Fruit fly (Drosophila melanogaster): Measurements from ENCODE around the gene CG31780.

CG31780 gene

dm6 chr2L:15745036-15745854, 49.4 kb downstream of the CG31780 start (continued):
- TF ChIP-seq lilli (GFP tag; optimal IDR thresholded peaks at IDR 0.05) (no peak), lola (GFP tag; optimal IDR thresholded peaks at IDR 0.05) (no peak), her (GFP tag; optimal IDR thresholded peaks at IDR 0.05) (no peak), CG8281 (tag; optimal IDR thresholded peaks at IDR 0.05) (no peak), tio (GFP tag; optimal IDR thresholded peaks at IDR 0.05) (no peak), ac (GFP tag; optimal IDR thresholded peaks at IDR 0.05) (no peak), CG10366 (GFP tag; IDR thresholded peaks at IDR 0.05) (no peak), CG11723 (GFP tag; optimal IDR thresholded peaks at IDR 0.05) (no peak), Aef1 (GFP tag; IDR thresholded peaks at IDR 0.05) (no peak), CG2120 (GFP tag; optimal IDR thresholded peaks at IDR 0.05) (no peak), CG1832 (GFP tag; optimal IDR thresholded peaks at IDR 0.05) (no peak), pros (GFP tag; optimal IDR thresholded peaks at IDR 0.05) (peak; percentile 38), Sin3A (optimal IDR thresholded peaks at IDR 0.05) (no peak), Bgb (GFP tag; IDR thresholded peaks at IDR 0.05; ENCODE audit: partially characterized antibody) (0 out of 2 replicates have a peak, but pooled peaks have one; percentile 13), Rx (GFP tag; IDR thresholded peaks at IDR 0.05) (no peak), gsb-n (tag; optimal IDR thresholded peaks at IDR 0.05) (peak; percentile 9), CG11504 (tag; optimal IDR thresholded peaks at IDR 0.05) (no peak), Nf-YA (GFP tag; IDR thresholded peaks at IDR 0.05) (no peak), trem (tag; optimal IDR thresholded peaks at IDR 0.05) (no peak), ind (GFP tag; optimal IDR thresholded peaks at IDR 0.05) (no peak), Blimp-1 (GFP tag; optimal IDR thresholded peaks at IDR 0.05) (no peak), Awh (GFP tag; IDR thresholded peaks at IDR 0.05) (no peak), C15 (GFP tag; IDR thresholded peaks at IDR 0.05) (no peak), CG17829 (tag; optimal IDR thresholded peaks at IDR 0.05) (no peak), seq (GFP tag; IDR thresholded peaks at IDR 0.05) (no peak), tap (tag; optimal IDR thresholded peaks at IDR 0.05) (no peak), CG11695 (GFP tag; IDR thresholded peaks at IDR 0.05) (no peak), sisA (GFP tag; IDR thresholded peaks at IDR 0.05) (no peak), CG32767 (GFP tag; IDR thresholded peaks at IDR 0.05) (no peak), Side (GFP tag; optimal IDR thresholded peaks at IDR 0.05) (no peak), CG17385 (GFP tag; optimal IDR thresholded peaks at IDR 0.05) (no peak), YL-1 (GFP tag; optimal IDR thresholded peaks at IDR 0.05) (no peak), CG31441 (GFP tag; IDR thresholded peaks at IDR 0.05) (no peak), exex (tag; optimal IDR thresholded peaks at IDR 0.05) (no peak), Deaf1 (tag; optimal IDR thresholded peaks at IDR 0.05) (peak; percentile 78), CG17912 (GFP tag; optimal IDR thresholded peaks at IDR 0.05) (no peak), row (GFP tag; IDR thresholded peaks at IDR 0.05) (no peak), fru (optimal IDR thresholded peaks at IDR 0.05) (no peak), bab2 (GFP tag; optimal IDR thresholded peaks at IDR 0.05) (no peak), cato (GFP tag; optimal IDR thresholded peaks at IDR 0.05; ENCODE audit: borderline replicate concordance) (no peak), CG14050 (GFP tag; IDR thresholded peaks at IDR 0.05) (no peak), fd102C (GFP tag; optimal IDR thresholded peaks at IDR 0.05) (no peak), CG16863 (GFP tag; optimal IDR thresholded peaks at IDR 0.05) (no peak), CkIIα-i1 (GFP tag; IDR thresholded peaks at IDR 0.05) (no peak), Optix (GFP tag; IDR thresholded peaks at IDR 0.05) (no peak), bcd (GFP tag; optimal IDR thresholded peaks at IDR 0.05) (no peak), Oaz (GFP tag; IDR thresholded peaks at IDR 0.05) (no peak), tx (GFP tag; optimal IDR thresholded peaks at IDR 0.05) (no peak), Ravus (GFP tag; IDR thresholded peaks at IDR 0.05) (no peak), Ada2b (GFP tag; IDR thresholded peaks at IDR 0.05) (no peak), twi (tag; optimal IDR thresholded peaks at IDR 0.05) (no peak)
